Fruit fly (Drosophila melanogaster) whole organism, adult: ENCODE data around the gene VhaAC39-1.

Experiments
- CG11617 ChIP-seq: fragments of 200-800 bp; sonication (Bioruptor generic); optimal IDR thresholded peaks from 2 replicates; lab custom pipeline; 2017; ENCODE audit warnings: mild to moderate bottlenecking, missing biosample characterization, missing genetic modification reagents, missing genetic modification characterization
- CG12768 ChIP-seq: fragments of 200-800 bp; sonication (Bioruptor generic); optimal IDR thresholded peaks from 2 replicates; lab custom pipeline; 2017; ENCODE audit warnings: missing biosample characterization, missing genetic modification characterization, mild to moderate bottlenecking, moderate library complexity, missing genetic modification reagents
- CG14711 ChIP-seq: fragments of 200-800 bp; sonication (Bioruptor generic); optimal IDR thresholded peaks from 2 replicates; lab custom pipeline; 2018; ENCODE audit warnings: missing biosample characterization, mild to moderate bottlenecking, missing genetic modification characterization, moderate library complexity
- CG1620 ChIP-seq: fragments of 200-800 bp; sonication (Bioruptor generic); optimal IDR thresholded peaks from 2 replicates; lab custom pipeline; 2016; ENCODE audit warnings: missing biosample characterization, missing genetic modification characterization
- CG33017 ChIP-seq: fragments of 200-800 bp; sonication (Bioruptor generic); optimal IDR thresholded peaks from 2 replicates; lab custom pipeline; 2018; ENCODE audit warnings: missing biosample characterization, mild to moderate bottlenecking, missing genetic modification characterization, moderate library complexity
- CG5204 ChIP-seq: fragments of 200-800 bp; sonication (Bioruptor generic); optimal IDR thresholded peaks from 2 replicates; lab custom pipeline; 2016; ENCODE audit warnings: missing biosample characterization, missing genetic modification characterization
- CG7045 ChIP-seq: fragments of 200-800 bp; sonication (Bioruptor generic); optimal IDR thresholded peaks from 2 replicates; lab custom pipeline; 2017; ENCODE audit warnings: missing biosample characterization, mild to moderate bottlenecking, missing genetic modification characterization
- CG7101 ChIP-seq: fragments of 200-800 bp; sonication (Bioruptor generic); optimal IDR thresholded peaks from 2 replicates; lab custom pipeline; 2018; ENCODE audit warnings: missing biosample characterization, mild to moderate bottlenecking, missing genetic modification characterization, moderate library complexity
- Clk ChIP-seq: fragments of 200-800 bp; sonication (Bioruptor generic); optimal IDR thresholded peaks from 2 replicates; lab custom pipeline; 2017; ENCODE audit warnings: missing biosample characterization, missing genetic modification characterization
- Crg-1 ChIP-seq: fragments of 200-800 bp; sonication (Bioruptor generic); optimal IDR thresholded peaks from 2 replicates; lab custom pipeline; 2016; ENCODE audit warnings: missing biosample characterization, missing genetic modification characterization
- Hr96 ChIP-seq: fragments of 200-800 bp; sonication (Bioruptor generic); optimal IDR thresholded peaks from 2 replicates; lab custom pipeline; 2016; ENCODE audit warnings: missing biosample characterization, missing genetic modification characterization
- Mnt ChIP-seq: fragments of 200-800 bp; sonication (Bioruptor generic); optimal IDR thresholded peaks from 2 replicates; lab custom pipeline; 2016; ENCODE audit warnings: missing biosample characterization, mild to moderate bottlenecking, missing genetic modification characterization
- bab1 ChIP-seq: fragments of 200-800 bp; sonication (Bioruptor generic); optimal IDR thresholded peaks from 3 replicates; lab custom pipeline; 2019; ENCODE audit warnings: missing biosample characterization, mild to moderate bottlenecking, missing genetic modification characterization, moderate library complexity
- cic ChIP-seq: fragments of 200-800 bp; sonication (Bioruptor generic); optimal IDR thresholded peaks from 2 replicates; lab custom pipeline; 2017; ENCODE audit warnings: missing biosample characterization, mild to moderate bottlenecking, missing genetic modification characterization, moderate library complexity
- cnc ChIP-seq, 2 experiments: fragments of >200 bp; optimal IDR thresholded peaks; 2 replicates each; lab custom pipeline; 2017
- kay ChIP-seq: fragments of 200-800 bp; sonication (Bioruptor generic); peaks from one replicate; lab custom pipeline; 2016; ENCODE audit warnings: missing biosample characterization, missing genetic modification characterization, borderline replicate concordance
- ovo ChIP-seq: fragments of 200-800 bp; sonication (Bioruptor generic); optimal IDR thresholded peaks from 2 replicates; lab custom pipeline; 2016; ENCODE audit warnings: missing biosample characterization, missing genetic modification characterization
- pad ChIP-seq: fragments of 200-800 bp; sonication (Bioruptor generic); optimal IDR thresholded peaks from 3 replicates; lab custom pipeline; 2017; ENCODE audit warnings: missing biosample characterization, missing genetic modification characterization, mild to moderate bottlenecking, moderate library complexity, missing genetic modification reagents
- tj ChIP-seq: fragments of 200-800 bp; sonication (Bioruptor generic); optimal IDR thresholded peaks from 3 replicates; lab custom pipeline; 2017; ENCODE audit warnings: missing biosample characterization, mild to moderate bottlenecking, missing genetic modification characterization, moderate library complexity
- toe ChIP-seq: fragments of 200-800 bp; sonication (Bioruptor generic); optimal IDR thresholded peaks from 2 replicates; lab custom pipeline; 2016; ENCODE audit warnings: missing biosample characterization, missing genetic modification characterization

VhaAC39-1 gene

dm6 chrX:3887606-3888216, 7.2 kb downstream of the VhaAC39-1 start:
- no peak for TF ChIP-seq kay (GFP tag; lab: Kevin White, UChicago)
- no peak for TF ChIP-seq ovo (GFP tag; lab: Kevin White, UChicago)
- no peak for TF ChIP-seq CG11617 (GFP tag; lab: Kevin White, UChicago)
- no peak for TF ChIP-seq Mnt (GFP tag; lab: Kevin White, UChicago)
- TF ChIP-seq CG33017 (tag; lab: Kevin White, UChicago) = no peak
- no peak for TF ChIP-seq toe (GFP tag; lab: Kevin White, UChicago)
- TF ChIP-seq CG14711 (tag; lab: Kevin White, UChicago) = no peak
- TF ChIP-seq CG12768 = no peak
- no peak for TF ChIP-seq tj (GFP tag; lab: Kevin White, UChicago)
- TF ChIP-seq CG1620 (GFP tag; lab: Kevin White, UChicago) = no peak

DNA sequence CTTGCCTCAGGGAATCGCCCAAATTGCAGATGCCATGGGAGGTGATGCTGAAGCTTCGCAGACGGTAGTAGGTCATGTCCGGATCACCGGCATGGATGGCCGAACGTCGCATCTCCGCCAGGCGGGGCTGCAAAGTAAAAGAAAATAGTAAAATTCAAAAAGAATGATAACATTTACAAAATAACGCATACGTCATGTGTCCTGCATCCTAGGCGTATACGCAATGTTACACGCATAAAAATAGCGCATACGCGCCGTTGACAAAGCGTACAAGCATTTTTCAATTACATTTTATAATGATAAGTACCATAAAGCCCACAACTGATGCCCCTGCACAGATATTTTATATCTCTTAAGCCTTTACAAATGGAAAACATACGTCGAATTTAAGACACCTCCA, 21.4 kb downstream of the VhaAC39-1 start:
- TF ChIP-seq cnc (optimal IDR thresholded peaks at IDR 0.05; lab: Kevin White, UChicago) (no peak), Clk (GFP tag; lab: Kevin White, UChicago) (no peak), CG14711 (tag; lab: Kevin White, UChicago) (no peak), CG1620 (GFP tag; lab: Kevin White, UChicago) (no peak), Mnt (GFP tag; lab: Kevin White, UChicago) (no peak), CG33017 (tag; lab: Kevin White, UChicago) (no peak), toe (GFP tag; lab: Kevin White, UChicago) (no peak), Crg-1 (GFP tag; lab: Kevin White, UChicago) (no peak), bab1 (GFP tag; lab: Kevin White, UChicago) (no peak), CG7045 (no peak), tj (GFP tag; lab: Kevin White, UChicago) (no peak), CG7101 (tag; lab: Kevin White, UChicago) (no peak), pad (GFP tag; lab: Kevin White, UChicago) (no peak)

- TF ChIP-seq Clk (GFP tag; lab: Kevin White, UChicago) (no peak), Hr96 (GFP tag; lab: Kevin White, UChicago) (no peak), CG5204 (GFP tag; lab: Kevin White, UChicago) (no peak), tj (GFP tag; lab: Kevin White, UChicago) (no peak), CG7045 (no peak), toe (GFP tag; lab: Kevin White, UChicago) (no peak), cnc (optimal IDR thresholded peaks at IDR 0.05; lab: Kevin White, UChicago) (no peak), cic (no peak), bab1 (GFP tag; lab: Kevin White, UChicago) (no peak)
Observed at dm6 chrX:3928520-3928919, 48.0 kb downstream of the VhaAC39-1 start.

DNA sequence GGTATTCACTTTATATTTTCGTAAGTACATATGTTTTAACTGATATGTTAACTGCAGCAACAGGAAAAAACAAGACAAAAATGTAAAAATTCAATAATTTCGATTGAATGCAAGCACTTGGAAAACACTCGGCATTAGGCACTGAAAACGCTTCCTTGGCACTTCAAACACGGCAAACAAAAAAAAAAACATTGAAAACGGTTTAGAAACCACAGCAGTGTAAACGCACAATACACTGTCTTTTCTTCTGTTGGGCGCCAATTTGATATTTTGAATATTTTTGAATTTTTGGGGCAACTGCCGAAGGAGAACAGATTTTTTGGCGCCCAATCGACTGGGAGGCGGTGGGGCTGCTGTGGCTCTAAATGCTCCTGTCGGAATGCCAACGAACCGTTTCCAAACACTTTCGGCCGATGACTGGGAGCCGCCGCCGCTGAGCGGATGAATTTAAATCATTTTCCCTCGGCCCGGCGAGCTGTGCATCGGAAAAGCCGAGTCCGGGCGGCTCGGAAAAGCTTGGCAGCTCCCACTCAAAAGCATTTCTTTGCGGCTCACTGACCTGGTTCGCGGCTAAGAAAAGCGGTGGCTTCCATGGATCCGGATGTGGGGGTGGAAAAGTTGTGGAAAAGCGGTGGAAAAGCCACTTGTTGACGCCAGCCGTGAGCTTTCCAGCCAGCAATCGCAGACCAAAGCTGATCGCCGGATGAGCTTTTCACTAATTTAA, 50.1 kb downstream of the VhaAC39-1 start, which contains the start of gene CG42541:
TSS of gene CG42541 (minus strand) at position 51 of the 724 bp plus-strand sequence.
- TF ChIP-seq ovo (GFP tag; lab: Kevin White, UChicago) (no peak), bab1 (GFP tag; lab: Kevin White, UChicago) (no peak), Mnt (GFP tag; lab: Kevin White, UChicago) (no peak), CG5204 (GFP tag; lab: Kevin White, UChicago) (no peak), CG7045 (no peak)

dm6 chrX:3931669-3932068, 51.1 kb downstream of the VhaAC39-1 start:
- TF ChIP-seq Clk (GFP tag; lab: Kevin White, UChicago) = no peak
- TF ChIP-seq kay (GFP tag; lab: Kevin White, UChicago) = peak; percentile 4
- peak; percentile 14 for TF ChIP-seq CG7045
- TF ChIP-seq CG33017 (tag; lab: Kevin White, UChicago) = peak; percentile 16
- no peak for TF ChIP-seq CG7101 (tag; lab: Kevin White, UChicago)
